Fruit fly (Drosophila melanogaster): ENCODE results near the gene CG12204.

CG12204 gene

DNA sequence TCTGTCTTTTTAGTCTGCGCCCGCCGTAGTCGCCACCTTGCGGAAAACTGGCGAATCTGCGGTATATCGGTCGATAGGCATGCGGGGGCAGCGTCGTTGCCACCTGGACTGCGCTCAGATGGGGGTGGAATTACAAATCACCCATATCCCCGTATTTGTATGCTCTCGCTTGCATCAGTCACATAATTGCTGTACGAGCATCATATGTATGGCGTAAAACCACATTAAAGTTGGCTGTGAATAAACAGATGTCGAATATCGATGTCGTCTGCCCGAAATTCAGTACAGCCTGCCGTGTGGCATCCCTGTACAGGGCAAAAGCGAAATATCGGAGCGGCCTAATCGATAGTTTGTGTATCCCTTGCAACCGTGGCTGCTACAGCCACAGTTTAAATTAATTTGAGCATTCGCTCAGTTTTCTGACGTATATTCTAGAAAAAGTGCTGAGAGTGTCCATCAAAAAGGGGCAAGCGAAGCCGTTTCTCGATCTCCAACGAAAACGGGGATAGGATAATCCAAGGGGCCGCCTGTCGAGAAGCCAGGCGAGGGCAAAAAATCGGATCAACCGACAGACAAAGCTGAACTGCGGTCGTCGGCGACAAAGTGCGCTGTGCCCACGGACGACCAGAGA is 27.7 kb upstream of the CG12204 start, which contains the start of the genes Idh3a and CoRest (continued):
- TF ChIP-seq CG6765 (GFP tag; optimal IDR thresholded peaks at IDR 0.05) (no peak), CG32532 (GFP tag; IDR thresholded peaks at IDR 0.05) (peak; percentile 64), insv (GFP tag; optimal IDR thresholded peaks at IDR 0.05) (no peak), CG18619 (GFP tag; optimal IDR thresholded peaks at IDR 0.05) (no peak), dimm (GFP tag; IDR thresholded peaks at IDR 0.05) (no peak), CG1603 (tag; optimal IDR thresholded peaks at IDR 0.05) (peak; percentile 76), Dp (GFP tag; optimal IDR thresholded peaks at IDR 0.05) (peak; percentile 62), gcm2 (GFP tag; optimal IDR thresholded peaks at IDR 0.05) (no peak), ham (GFP tag; IDR thresholded peaks at IDR 0.05) (no peak), sima (GFP tag; optimal IDR thresholded peaks at IDR 0.05) (no peak), ken (GFP tag; IDR thresholded peaks at IDR 0.05) (0 out of 3 replicates have a peak, but pooled peaks have one; percentile 27), H2.0 (GFP tag; IDR thresholded peaks at IDR 0.05) (0 out of 2 replicates have a peak, but pooled peaks have one; percentile 21), slbo (GFP tag; IDR thresholded peaks at IDR 0.05) (peak; percentile 39; the same call in 1 of the 2 replicates), gcm (GFP tag; optimal IDR thresholded peaks at IDR 0.05) (peak; percentile 68), MBD-R2 (GFP tag; IDR thresholded peaks at IDR 0.05) (peak; percentile 58), CG2116 (GFP tag; optimal IDR thresholded peaks at IDR 0.05) (peak; percentile 98), CG11560 (tag; IDR thresholded peaks at IDR 0.05) (peak; percentile 57; the same call in 1 of the 3 replicates), Hr3 (GFP tag; optimal IDR thresholded peaks at IDR 0.05) (peak; percentile 30), Tbp (GFP tag; optimal IDR thresholded peaks at IDR 0.05) (no peak), sna (GFP tag; IDR thresholded peaks at IDR 0.05; ENCODE audit: partially characterized antibody) (peak; percentile 37; the same call in 1 of the 2 replicates), vnd (GFP tag; IDR thresholded peaks at IDR 0.05; ENCODE audit: partially characterized antibody) (peak; percentile 65), CG13296 (GFP tag; optimal IDR thresholded peaks at IDR 0.05) (no peak), tup (GFP tag; optimal IDR thresholded peaks at IDR 0.05) (no peak), lilli (GFP tag; optimal IDR thresholded peaks at IDR 0.05) (peak; percentile 15), CG15514 (GFP tag; optimal IDR thresholded peaks at IDR 0.05) (peak; percentile 77), klu (GFP tag; IDR thresholded peaks at IDR 0.05) (peak; percentile 78), Gug (GFP tag; IDR thresholded peaks at IDR 0.05) (peak; percentile 33; the same call in 1 of the 4 replicates), YL-1 (GFP tag; optimal IDR thresholded peaks at IDR 0.05) (peak; percentile 10), vfl (GFP tag; optimal IDR thresholded peaks at IDR 0.05) (no peak), seq (GFP tag; IDR thresholded peaks at IDR 0.05) (peak; percentile 67), mld (GFP tag; IDR thresholded peaks at IDR 0.05; ENCODE audit: partially characterized antibody) (no peak), fu2 (GFP tag; optimal IDR thresholded peaks at IDR 0.05) (peak; percentile 0), sisA (GFP tag; IDR thresholded peaks at IDR 0.05) (no peak), CG17802 (tag; optimal IDR thresholded peaks at IDR 0.05) (peak; percentile 7), CG3995 (GFP tag; optimal IDR thresholded peaks at IDR 0.05) (peak; percentile 8), CoRest (tag; optimal IDR thresholded peaks at IDR 0.05) (peak; percentile 69), stc (GFP tag; IDR thresholded peaks at IDR 0.05) (no peak), inv (GFP tag; IDR thresholded peaks at IDR 0.05; ENCODE audit: partially characterized antibody) (peak; percentile 69), CG11695 (GFP tag; IDR thresholded peaks at IDR 0.05) (no peak), CG4282 (GFP tag; optimal IDR thresholded peaks at IDR 0.05) (no peak), en (GFP tag; optimal IDR thresholded peaks at IDR 0.05) (no peak), Doc3 (GFP tag; IDR thresholded peaks at IDR 0.05; ENCODE audit: partially characterized antibody) (peak; percentile 53; the same call in 2 of the 3 replicates), sob (GFP tag; IDR thresholded peaks at IDR 0.05) (no peak), Aef1 (GFP tag; IDR thresholded peaks at IDR 0.05) (no peak), CG6791 (GFP tag; IDR thresholded peaks at IDR 0.05; ENCODE audit: partially characterized antibody) (peak; percentile 54; the same call in 2 of the 3 replicates), knrl (GFP tag; IDR thresholded peaks at IDR 0.05; ENCODE audit: partially characterized antibody) (peak; percentile 81), sc (optimal IDR thresholded peaks at IDR 0.05) (no peak), sc (GFP tag; optimal IDR thresholded peaks at IDR 0.05) (no peak), CG8290 (GFP tag; optimal IDR thresholded peaks at IDR 0.05) (peak; percentile 18), CG8290 (tag; optimal IDR thresholded peaks at IDR 0.05) (no peak), CG5245 (GFP tag; optimal IDR thresholded peaks at IDR 0.05) (no peak)

All from whole organism, embryonic.